Worm (Caenorhabditis elegans): ENCODE measurements around the gene F43C11.11.

DNA sequence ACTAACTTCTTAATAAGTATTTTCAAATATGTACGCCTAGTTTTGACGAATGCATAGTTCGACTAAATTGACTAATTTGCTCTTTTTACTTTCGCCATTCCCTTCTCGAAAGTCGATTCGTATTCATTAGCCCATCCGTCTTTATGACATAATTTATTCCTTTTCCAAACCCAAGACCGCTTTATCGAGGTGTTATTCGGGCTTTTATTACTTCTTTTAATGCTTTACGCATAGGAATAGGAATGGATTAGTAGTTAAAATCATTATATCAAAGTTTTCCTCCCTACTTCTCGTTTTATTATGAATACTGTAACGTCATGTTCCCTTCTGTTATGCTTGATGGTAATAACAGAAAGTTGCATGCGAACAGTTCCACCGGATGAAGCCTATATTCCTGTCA, 11.4 kb upstream of the F43C11.11 start, which contains the start of gene F16G10.2:
- TF ChIP-seq sox-2 (GFP tag; IDR thresholded peaks at IDR 0.05) = no peak
- TF ChIP-seq pha-2 (tag; optimal IDR thresholded peaks at IDR 0.05) = no peak
- no peak for TF ChIP-seq fax-1 (tag; optimal IDR thresholded peaks at IDR 0.05)

Measured in whole organism, late embryonic.